Worm (Caenorhabditis elegans): ENCODE data around the gene ptp-2.

ptp-2 gene

DNA sequence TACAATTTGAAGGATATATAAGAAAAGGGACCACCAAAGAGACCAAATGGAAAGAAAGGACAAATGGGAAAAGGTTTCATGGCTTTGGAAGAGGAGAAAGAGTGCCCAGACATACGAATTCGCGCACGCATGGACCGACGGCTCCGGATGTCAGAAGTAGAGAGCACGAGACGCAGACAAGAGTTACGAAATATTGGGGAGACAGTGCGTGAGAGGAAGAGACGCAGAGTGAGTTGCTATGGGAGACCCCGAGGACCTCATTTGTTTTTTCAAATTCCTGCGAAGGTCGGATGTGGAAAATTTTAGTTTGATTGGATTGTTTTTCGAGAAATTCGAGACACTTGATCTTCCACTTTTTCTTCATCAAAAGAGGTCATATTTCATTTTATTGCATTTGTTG lies 48.2 kb downstream of the ptp-2 start:
- TF ChIP-seq ceh-31 (tag; optimal IDR thresholded peaks at IDR 0.05) (peak; percentile 50), ttx-3 (tag; optimal IDR thresholded peaks at IDR 0.05) (no peak), ceh-34 (tag; optimal IDR thresholded peaks at IDR 0.05) (peak; percentile 25), unc-42 (tag; optimal IDR thresholded peaks at IDR 0.05) (peak; percentile 18), unc-55 (GFP tag; optimal IDR thresholded peaks at IDR 0.05) (peak; percentile 40)

DNA sequence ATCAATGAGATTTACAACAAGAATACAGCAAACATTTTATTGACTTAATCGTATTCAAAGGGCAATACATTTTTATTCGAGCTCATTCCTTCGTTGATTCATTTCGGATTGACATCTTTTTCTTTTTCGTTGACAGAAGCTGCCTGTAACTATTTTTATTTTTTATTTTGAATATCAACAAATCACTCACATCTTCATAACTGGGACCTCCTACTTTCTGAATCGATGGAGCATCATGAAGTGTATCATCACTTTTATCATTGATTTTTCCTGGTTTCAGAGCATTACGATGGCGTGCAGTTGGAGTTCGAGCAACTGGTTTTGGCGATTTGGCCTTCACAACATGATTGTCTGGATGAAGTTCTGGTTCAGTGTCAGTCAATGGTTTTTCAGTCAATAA lies 49.6 kb downstream of the ptp-2 start, which contains the start of gene B0034.1:
TSS of gene B0034.1 (plus strand) at position 301 of the 400 bp plus-strand sequence.
- no peak for TF ChIP-seq gmeb-2 (tag; optimal IDR thresholded peaks at IDR 0.05)

DNA sequence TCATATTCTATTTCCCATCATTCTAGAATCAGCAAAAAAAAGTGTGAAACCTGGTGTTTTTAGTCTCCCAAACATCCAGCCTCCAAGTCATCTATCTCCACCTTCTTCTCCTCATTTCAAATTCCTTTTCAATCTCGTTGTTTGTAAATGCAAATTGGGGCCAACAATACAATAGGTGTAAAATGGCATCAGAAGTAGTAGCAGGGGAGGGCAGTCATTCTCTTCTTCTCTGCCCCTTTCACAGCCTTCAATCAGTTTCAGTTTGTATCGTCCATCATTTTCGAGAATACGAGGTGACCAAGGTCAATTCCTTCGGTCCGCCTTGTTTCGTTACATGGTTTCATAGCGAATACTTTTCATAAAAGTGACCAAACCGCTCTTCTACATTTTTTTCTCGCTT lies 50.9 kb downstream of the ptp-2 start, which contains the start of gene B0034.4:
TSS of gene B0034.4 (minus strand) at position 229 of the 400 bp plus-strand sequence.
- TF ChIP-seq lin-11 (tag; optimal IDR thresholded peaks at IDR 0.05) (no peak), C38D4.7 (GFP tag; optimal IDR thresholded peaks at IDR 0.05) (no peak), ztf-16 (tag; optimal IDR thresholded peaks at IDR 0.05) (no peak), hlh-6 (tag; optimal IDR thresholded peaks at IDR 0.05) (no peak), gmeb-2 (tag; optimal IDR thresholded peaks at IDR 0.05) (no peak), syd-9 (tag; optimal IDR thresholded peaks at IDR 0.05) (no peak), ama-1 (optimal IDR thresholded peaks at IDR 0.05) (no peak), lim-6 (tag; optimal IDR thresholded peaks at IDR 0.05) (no peak), ceh-24 (tag; optimal IDR thresholded peaks at IDR 0.05) (no peak), dmd-4 (tag; optimal IDR thresholded peaks at IDR 0.05; ENCODE audit: borderline replicate concordance) (no peak), rnt-1 (tag; optimal IDR thresholded peaks at IDR 0.05) (no peak), unc-42 (tag; optimal IDR thresholded peaks at IDR 0.05) (no peak), eyg-1 (tag; optimal IDR thresholded peaks at IDR 0.05) (no peak)

Measured in whole organism, late embryonic.